Fruit fly (Drosophila melanogaster): ENCODE results near the gene Octbeta3R.

Gene Octbeta3R

DNA sequence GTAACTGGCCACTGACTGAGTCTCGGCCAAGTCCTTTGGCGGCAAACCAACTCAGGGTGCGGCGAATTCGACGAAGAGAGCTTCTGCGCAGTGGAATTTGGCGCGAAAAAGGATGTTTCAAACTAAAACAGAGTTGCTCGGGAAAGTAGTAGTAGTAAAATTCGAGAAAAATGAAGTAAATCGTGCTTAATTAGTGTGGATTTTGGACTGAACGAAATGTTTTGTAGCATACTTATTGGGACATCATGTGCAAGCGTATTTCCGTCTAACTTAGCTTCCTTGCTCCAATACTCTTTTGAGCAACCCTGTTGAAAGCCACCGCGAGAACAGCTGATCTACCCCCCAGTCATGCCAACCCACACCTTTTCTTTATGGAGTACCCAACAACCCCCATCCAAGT is at the start of gene Octbeta3R:
Gene Octbeta3R, minus strand, starts transcription at position 1 of the 400 bp plus-strand sequence.
- TF ChIP-seq CG6276 (GFP tag; optimal IDR thresholded peaks at IDR 0.05) (no peak), CG31627 (GFP tag; optimal IDR thresholded peaks at IDR 0.05) (no peak), svp (GFP tag) (peak; percentile 56)

DNA sequence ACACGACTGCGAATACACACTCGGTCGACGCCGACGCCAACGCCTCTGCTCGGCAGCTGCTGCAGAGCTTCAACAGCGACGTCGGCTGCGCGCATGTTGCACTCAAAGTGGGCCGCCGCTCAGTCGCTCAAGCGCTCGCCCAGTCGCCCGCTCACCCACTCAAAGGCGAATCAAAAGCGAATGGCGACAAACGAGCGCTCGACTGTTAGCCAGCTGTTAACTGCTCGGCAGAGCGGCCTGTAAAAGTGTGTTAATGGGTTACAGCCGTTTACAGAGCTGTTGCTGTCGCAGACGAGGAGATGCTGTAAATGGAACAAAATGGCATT is 47.8 kb upstream of the Octbeta3R start:
- no peak for TF ChIP-seq CG8632 (GFP tag; optimal IDR thresholded peaks at IDR 0.05)
- TF ChIP-seq CG4318 (GFP tag; optimal IDR thresholded peaks at IDR 0.05): no peak
- TF ChIP-seq dac (GFP tag; optimal IDR thresholded peaks at IDR 0.05): no peak
- TF ChIP-seq CG11294 (GFP tag; IDR thresholded peaks at IDR 0.05): no peak
- no peak for TF ChIP-seq Hr38 (GFP tag; optimal IDR thresholded peaks at IDR 0.05)
- no peak for TF ChIP-seq Eip75B (GFP tag; optimal IDR thresholded peaks at IDR 0.05)
- TF ChIP-seq fd85E (GFP tag; optimal IDR thresholded peaks at IDR 0.05): no peak
- no peak for TF ChIP-seq cyc (GFP tag; optimal IDR thresholded peaks at IDR 0.05)
- no peak for TF ChIP-seq salr (GFP tag; optimal IDR thresholded peaks at IDR 0.05)
- TF ChIP-seq CG34406 (GFP tag; optimal IDR thresholded peaks at IDR 0.05): no peak

DNA sequence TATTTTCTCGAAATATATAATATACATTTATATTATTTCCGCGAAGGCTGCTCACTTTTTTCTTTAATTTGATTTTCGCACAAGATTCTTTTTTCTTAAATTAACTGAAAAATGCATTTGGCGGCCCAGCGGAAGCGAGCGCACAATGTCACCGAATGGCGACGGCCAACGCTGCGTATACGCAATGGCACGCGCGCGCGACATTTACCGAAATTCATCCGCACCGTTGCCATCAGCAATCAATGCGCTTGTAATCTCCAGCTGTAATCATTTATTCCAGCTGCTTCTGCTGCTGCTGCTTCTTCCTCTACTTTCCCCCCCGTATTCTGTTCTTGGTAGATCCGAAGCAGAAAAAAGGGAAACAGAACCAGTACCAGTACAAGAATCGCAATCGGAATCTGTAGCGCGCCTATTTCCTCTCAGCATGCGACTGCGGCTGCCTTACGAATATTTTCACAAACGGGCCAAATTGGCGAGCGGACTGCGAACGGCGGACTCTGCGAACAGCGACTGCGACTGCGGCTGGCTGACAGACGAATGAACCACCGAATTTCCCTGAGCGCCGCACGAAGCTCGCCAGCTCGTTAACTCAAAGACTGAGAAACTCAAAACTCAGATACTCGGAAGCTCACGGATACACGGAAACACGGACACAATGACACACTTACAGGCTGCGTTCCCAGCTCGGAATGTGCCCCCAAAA is 47.3 kb upstream of the Octbeta3R start, which contains the start of gene Octbeta2R:
Gene Octbeta2R, minus strand, starts transcription at position 539 of the 703 bp plus-strand sequence.
- TF ChIP-seq Met (GFP tag; optimal IDR thresholded peaks at IDR 0.05) (no peak), CG8632 (GFP tag; optimal IDR thresholded peaks at IDR 0.05) (no peak), CG32006 (GFP tag; optimal IDR thresholded peaks at IDR 0.05) (no peak), CG10669 (GFP tag; optimal IDR thresholded peaks at IDR 0.05) (no peak), svp (GFP tag) (no peak), CG11902 (GFP tag; optimal IDR thresholded peaks at IDR 0.05) (no peak), pdm3 (GFP tag; optimal IDR thresholded peaks at IDR 0.05) (no peak), Ets96B (tag; optimal IDR thresholded peaks at IDR 0.05) (no peak), lz (GFP tag; optimal IDR thresholded peaks at IDR 0.05) (no peak), Gug (GFP tag; IDR thresholded peaks at IDR 0.05) (no peak), Hr38 (GFP tag; optimal IDR thresholded peaks at IDR 0.05) (no peak), cyc (GFP tag; optimal IDR thresholded peaks at IDR 0.05) (no peak), fkh (GFP tag; optimal IDR thresholded peaks at IDR 0.05) (no peak), CG34406 (GFP tag; optimal IDR thresholded peaks at IDR 0.05) (no peak), CG6854 (GFP tag; optimal IDR thresholded peaks at IDR 0.05) (no peak), ss (GFP tag; optimal IDR thresholded peaks at IDR 0.05) (no peak), OdsH (GFP tag; optimal IDR thresholded peaks at IDR 0.05) (no peak), CG11294 (GFP tag; IDR thresholded peaks at IDR 0.05) (no peak)

DNA sequence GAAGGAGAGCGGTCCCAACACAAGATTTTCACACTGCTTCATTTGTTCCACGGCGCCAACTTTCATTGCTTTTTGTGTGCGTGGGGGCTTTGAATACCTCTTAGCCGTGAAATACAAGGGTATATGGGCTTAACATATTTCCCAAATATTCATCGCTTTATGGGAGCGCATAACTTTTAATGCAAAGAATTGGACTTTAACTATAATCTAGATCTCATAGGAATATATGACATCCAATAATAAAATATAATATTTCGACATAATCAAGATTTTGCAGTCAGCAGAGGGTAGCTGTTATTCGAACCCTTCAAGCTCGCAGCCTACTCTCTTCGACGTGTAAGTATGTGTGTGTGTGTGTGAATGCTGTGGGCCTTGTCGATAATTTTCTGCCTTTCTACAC is 43.6 kb upstream of the Octbeta3R start:
- TF ChIP-seq CG32006 (GFP tag; optimal IDR thresholded peaks at IDR 0.05): peak; percentile 5
- TF ChIP-seq CG31627 (GFP tag; optimal IDR thresholded peaks at IDR 0.05): no peak

DNA sequence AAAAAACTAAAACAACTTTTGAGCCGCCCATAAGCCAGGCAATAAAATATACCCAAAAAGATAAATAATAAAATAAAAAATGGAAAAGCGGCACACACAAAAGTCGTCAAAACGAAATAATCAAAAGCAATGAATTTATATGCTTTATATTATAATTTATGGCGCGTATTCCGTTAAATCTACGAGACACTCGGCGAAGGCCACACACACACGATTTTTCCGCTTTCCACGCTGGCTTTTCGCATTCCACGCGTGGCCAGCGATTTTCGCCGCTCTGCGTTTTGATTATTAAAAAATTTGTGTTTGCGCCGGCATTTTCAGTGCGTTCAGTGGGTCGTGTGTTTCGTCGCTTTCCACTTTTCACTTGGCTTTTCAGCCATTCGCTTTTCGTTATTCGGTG is 20.7 kb upstream of the Octbeta3R start:
- TF ChIP-seq lz (GFP tag; optimal IDR thresholded peaks at IDR 0.05) (no peak), achi (GFP tag; optimal IDR thresholded peaks at IDR 0.05) (no peak), salr (GFP tag; optimal IDR thresholded peaks at IDR 0.05) (no peak), OdsH (GFP tag; optimal IDR thresholded peaks at IDR 0.05) (no peak), net (GFP tag; optimal IDR thresholded peaks at IDR 0.05) (no peak), CG6163 (GFP tag; IDR thresholded peaks at IDR 0.05) (no peak), CG7368 (GFP tag; optimal IDR thresholded peaks at IDR 0.05) (no peak), topi (GFP tag; optimal IDR thresholded peaks at IDR 0.05) (no peak), cyc (GFP tag; optimal IDR thresholded peaks at IDR 0.05) (no peak), CG34406 (GFP tag; optimal IDR thresholded peaks at IDR 0.05) (no peak)

DNA sequence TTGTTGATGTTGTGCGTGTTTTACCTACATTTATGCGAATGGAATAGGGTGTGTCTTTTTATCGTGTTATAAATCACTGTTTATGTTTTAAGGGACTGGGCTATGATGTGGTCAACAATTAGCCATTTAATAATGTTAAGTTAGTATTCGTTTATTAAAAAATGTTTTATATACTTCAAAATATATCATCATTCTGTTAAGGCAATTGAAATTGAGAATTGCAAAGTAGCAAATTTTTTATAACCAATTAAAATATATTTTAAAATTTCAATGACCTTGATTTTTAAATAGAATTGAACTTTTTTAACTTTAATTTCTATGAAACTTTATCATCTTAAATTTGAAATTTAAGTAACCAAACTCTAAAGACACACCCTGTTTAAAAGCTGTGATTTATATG is 14.0 kb upstream of the Octbeta3R start:
- TF ChIP-seq fkh (GFP tag; optimal IDR thresholded peaks at IDR 0.05) (no peak), ss (GFP tag; optimal IDR thresholded peaks at IDR 0.05) (no peak)
